Worm (Caenorhabditis elegans): Measurements from ENCODE around the gene Y62H9A.4.

The Y62H9A.4 gene

DNA sequence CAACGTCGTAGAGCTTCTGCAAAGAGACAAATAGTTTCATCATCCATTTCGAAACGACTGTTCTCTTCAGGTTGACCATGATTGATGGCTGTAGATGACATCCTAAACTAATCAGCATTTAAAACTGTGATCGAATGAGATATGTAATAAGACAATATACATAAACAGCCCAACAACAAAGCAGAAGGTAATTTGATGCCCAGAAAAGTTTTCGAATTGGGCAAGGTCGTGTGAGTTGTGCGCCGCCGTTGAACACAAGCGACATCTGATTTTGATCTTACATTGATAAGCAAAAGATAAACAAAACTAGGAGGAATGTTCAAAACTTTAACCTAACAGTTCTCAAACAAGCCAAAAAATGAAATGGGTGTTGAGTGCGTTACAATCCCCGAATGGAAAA, 5.7 kb downstream of the Y62H9A.4 start, which contains the start of gene Y62H9A.7:
Y62H9A.7 (minus strand) TSS at position 101 of the 400 bp plus-strand sequence.
- TF ChIP-seq klf-2 (GFP tag; conservative IDR thresholded peaks at IDR 0.05) (no peak), ref-1 (GFP tag; conservative IDR thresholded peaks at IDR 0.05) (no peak), tab-1 (GFP tag; IDR thresholded peaks at IDR 0.05) (no peak), cog-1 (tag; optimal IDR thresholded peaks at IDR 0.05) (no peak), flt-1 (GFP tag; IDR thresholded peaks at IDR 0.05) (no peak), ztf-29 (GFP tag; IDR thresholded peaks at IDR 0.05) (no peak), ztf-23 (GFP tag; IDR thresholded peaks at IDR 0.05) (no peak), med-1 (GFP tag; optimal IDR thresholded peaks at IDR 0.05; ENCODE audit: insufficient read depth) (no peak), T22C8.4 (GFP tag; IDR thresholded peaks at IDR 0.05) (no peak)

- TF ChIP-seq tab-1 (GFP tag; IDR thresholded peaks at IDR 0.05) (no peak), ref-1 (GFP tag; conservative IDR thresholded peaks at IDR 0.05) (no peak), cog-1 (tag; optimal IDR thresholded peaks at IDR 0.05) (no peak), klf-2 (GFP tag; conservative IDR thresholded peaks at IDR 0.05) (no peak), ztf-23 (GFP tag; IDR thresholded peaks at IDR 0.05) (no peak), T22C8.4 (GFP tag; IDR thresholded peaks at IDR 0.05) (no peak), flt-1 (GFP tag; IDR thresholded peaks at IDR 0.05) (no peak), med-1 (GFP tag; optimal IDR thresholded peaks at IDR 0.05; ENCODE audit: insufficient read depth) (no peak), ztf-29 (GFP tag; IDR thresholded peaks at IDR 0.05) (no peak)
These were observed 12.4 kb downstream of the Y62H9A.4 start, which contains the start of gene Y62H9A.8 for ce11 chrX:11892328-11892727. Gene Y62H9A.8 (minus strand): TSS chrX:11892428.

DNA sequence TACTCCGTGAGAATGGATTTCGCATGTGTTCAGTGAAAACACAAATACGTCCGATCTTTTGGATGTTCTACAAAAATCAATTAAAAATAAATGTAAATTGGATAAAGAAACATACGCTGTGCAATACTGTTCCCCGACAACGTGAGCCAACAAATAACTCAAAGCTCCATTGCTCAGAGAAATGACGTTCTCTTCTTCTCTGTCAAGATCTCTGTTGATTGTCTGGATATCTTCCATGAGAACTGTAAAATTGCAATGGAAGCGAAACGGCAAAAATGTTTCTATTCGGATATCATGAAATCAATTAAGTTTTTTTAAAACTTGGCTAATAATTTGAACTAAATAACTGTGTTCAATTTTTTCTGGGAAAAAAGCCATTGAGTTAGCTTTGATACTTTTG, 16.8 kb downstream of the Y62H9A.4 start:
- no peak for TF ChIP-seq T22C8.4 (GFP tag; IDR thresholded peaks at IDR 0.05)
- TF ChIP-seq med-1 (GFP tag; optimal IDR thresholded peaks at IDR 0.05; ENCODE audit: insufficient read depth) = no peak
- TF ChIP-seq ztf-29 (GFP tag; IDR thresholded peaks at IDR 0.05) = no peak
- no peak for TF ChIP-seq cog-1 (tag; optimal IDR thresholded peaks at IDR 0.05)
- no peak for TF ChIP-seq tab-1 (GFP tag; IDR thresholded peaks at IDR 0.05)
- TF ChIP-seq flt-1 (GFP tag; IDR thresholded peaks at IDR 0.05) = no peak
- no peak for TF ChIP-seq ref-1 (GFP tag; conservative IDR thresholded peaks at IDR 0.05)
- TF ChIP-seq ztf-23 (GFP tag; IDR thresholded peaks at IDR 0.05) = no peak

ce11 chrX:11898040-11898439, 18.1 kb downstream of the Y62H9A.4 start, which contains the start of gene Y62H9A.9:
Gene Y62H9A.9 (minus strand): TSS chrX:11898140.
- no peak for TF ChIP-seq ztf-29 (GFP tag; IDR thresholded peaks at IDR 0.05)
- no peak for TF ChIP-seq cog-1 (tag; optimal IDR thresholded peaks at IDR 0.05)
- TF ChIP-seq tab-1 (GFP tag; IDR thresholded peaks at IDR 0.05) = no peak
- no peak for TF ChIP-seq flt-1 (GFP tag; IDR thresholded peaks at IDR 0.05)
- no peak for TF ChIP-seq klf-2 (GFP tag; conservative IDR thresholded peaks at IDR 0.05)
- no peak for TF ChIP-seq med-1 (GFP tag; optimal IDR thresholded peaks at IDR 0.05; ENCODE audit: insufficient read depth)
- TF ChIP-seq T22C8.4 (GFP tag; IDR thresholded peaks at IDR 0.05) = no peak
- TF ChIP-seq ref-1 (GFP tag; conservative IDR thresholded peaks at IDR 0.05) = no peak
- TF ChIP-seq ztf-23 (GFP tag; IDR thresholded peaks at IDR 0.05) = no peak

DNA sequence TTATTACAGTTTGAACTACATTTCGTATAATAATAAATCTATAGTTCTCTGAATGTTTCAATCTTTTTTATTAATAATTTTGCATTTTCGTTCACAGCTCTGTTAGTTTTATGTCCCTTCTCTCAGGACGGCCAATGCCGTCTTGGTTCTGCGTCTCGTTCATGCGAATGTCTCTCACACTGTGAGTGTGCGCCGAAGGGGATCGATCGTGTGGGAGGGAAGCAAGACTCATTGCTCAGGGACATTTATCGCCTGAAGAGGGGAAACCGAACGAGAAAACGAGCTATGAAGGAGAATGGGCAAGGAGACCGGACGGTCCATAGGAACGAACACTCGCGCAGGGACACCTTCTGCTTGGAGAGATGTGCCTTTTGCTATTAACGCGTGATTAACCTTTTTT, 19.1 kb downstream of the Y62H9A.4 start:
- TF ChIP-seq tab-1 (GFP tag; IDR thresholded peaks at IDR 0.05) = no peak
- no peak; the same call in none of the 2 replicates for TF ChIP-seq T22C8.4 (GFP tag; IDR thresholded peaks at IDR 0.05)
- no peak for TF ChIP-seq ztf-29 (GFP tag; IDR thresholded peaks at IDR 0.05)

- TF ChIP-seq ztf-29 (GFP tag; IDR thresholded peaks at IDR 0.05) = no peak
- TF ChIP-seq med-1 (GFP tag; optimal IDR thresholded peaks at IDR 0.05; ENCODE audit: insufficient read depth) = no peak
- no peak for TF ChIP-seq flt-1 (GFP tag; IDR thresholded peaks at IDR 0.05)
- no peak for TF ChIP-seq cog-1 (tag; optimal IDR thresholded peaks at IDR 0.05)
- TF ChIP-seq ztf-23 (GFP tag; IDR thresholded peaks at IDR 0.05) = no peak
- TF ChIP-seq ref-1 (GFP tag; conservative IDR thresholded peaks at IDR 0.05) = no peak
- TF ChIP-seq klf-2 (GFP tag; conservative IDR thresholded peaks at IDR 0.05) = no peak
- no peak for TF ChIP-seq tab-1 (GFP tag; IDR thresholded peaks at IDR 0.05)
- no peak for TF ChIP-seq T22C8.4 (GFP tag; IDR thresholded peaks at IDR 0.05)
These were observed 22.7 kb downstream of the Y62H9A.4 start, which contains the start of gene Y62H9A.10 for ce11 chrX:11902661-11903060. Gene Y62H9A.10 (minus strand): TSS chrX:11902761.

DNA sequence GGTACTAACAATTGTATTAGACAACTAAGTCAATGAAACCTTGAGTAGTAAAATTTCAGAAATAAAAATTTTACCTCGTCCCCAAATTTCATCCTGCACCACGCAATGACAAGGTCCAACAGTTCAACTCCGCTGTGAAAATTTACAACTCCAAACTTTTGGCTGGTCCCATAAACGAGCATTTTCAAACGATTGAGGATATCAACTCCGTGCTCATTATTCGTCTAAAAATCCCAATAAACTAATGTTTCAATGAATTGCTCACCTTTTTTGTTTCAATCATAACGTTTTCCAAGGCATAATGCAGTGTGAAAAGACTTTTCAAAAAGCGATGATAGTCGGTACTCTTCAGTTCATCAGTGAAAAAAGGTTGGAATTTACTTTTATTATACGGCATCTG, 26.7 kb downstream of the Y62H9A.4 start:
- TF ChIP-seq tab-1 (GFP tag; IDR thresholded peaks at IDR 0.05) = no peak
- TF ChIP-seq T22C8.4 (GFP tag; IDR thresholded peaks at IDR 0.05) = no peak
- TF ChIP-seq klf-2 (GFP tag; conservative IDR thresholded peaks at IDR 0.05) = no peak
- TF ChIP-seq ztf-23 (GFP tag; IDR thresholded peaks at IDR 0.05) = no peak
- TF ChIP-seq cog-1 (tag; optimal IDR thresholded peaks at IDR 0.05) = no peak
- TF ChIP-seq flt-1 (GFP tag; IDR thresholded peaks at IDR 0.05) = no peak
- TF ChIP-seq med-1 (GFP tag; optimal IDR thresholded peaks at IDR 0.05; ENCODE audit: insufficient read depth) = no peak
- no peak for TF ChIP-seq ztf-29 (GFP tag; IDR thresholded peaks at IDR 0.05)
- TF ChIP-seq ref-1 (GFP tag; conservative IDR thresholded peaks at IDR 0.05) = no peak

DNA sequence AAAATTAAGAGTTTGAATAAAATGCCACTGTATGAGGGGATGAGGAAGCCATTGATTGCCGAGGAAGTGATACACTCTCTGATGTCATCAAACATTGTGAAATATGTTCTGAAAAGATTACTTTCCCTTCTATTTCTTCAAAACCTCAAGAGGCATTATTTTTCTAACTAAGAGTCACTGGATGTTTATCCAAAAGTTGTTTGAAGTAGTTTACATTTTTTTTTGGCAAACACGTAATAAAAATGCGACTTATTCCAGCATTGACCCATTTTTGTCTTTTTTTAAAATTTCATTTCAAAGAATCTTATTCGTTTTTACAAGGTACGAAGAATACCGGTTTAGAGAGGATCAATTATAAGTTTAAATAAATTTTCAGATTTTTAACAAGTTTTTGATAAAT, 27.3 kb downstream of the Y62H9A.4 start, which contains the start of gene Y62H9A.11:
Y62H9A.11 (minus strand) TSS at position 101 of the 400 bp plus-strand sequence.
- TF ChIP-seq med-1 (GFP tag; optimal IDR thresholded peaks at IDR 0.05; ENCODE audit: insufficient read depth) = no peak
- no peak for TF ChIP-seq klf-2 (GFP tag; conservative IDR thresholded peaks at IDR 0.05)
- TF ChIP-seq cog-1 (tag; optimal IDR thresholded peaks at IDR 0.05) = no peak
- no peak for TF ChIP-seq flt-1 (GFP tag; IDR thresholded peaks at IDR 0.05)
- TF ChIP-seq tab-1 (GFP tag; IDR thresholded peaks at IDR 0.05) = no peak
- no peak for TF ChIP-seq ztf-29 (GFP tag; IDR thresholded peaks at IDR 0.05)

- TF ChIP-seq klf-2 (GFP tag; conservative IDR thresholded peaks at IDR 0.05) (no peak), ref-1 (GFP tag; conservative IDR thresholded peaks at IDR 0.05) (no peak), ztf-23 (GFP tag; IDR thresholded peaks at IDR 0.05) (no peak), flt-1 (GFP tag; IDR thresholded peaks at IDR 0.05) (no peak), tab-1 (GFP tag; IDR thresholded peaks at IDR 0.05) (no peak), med-1 (GFP tag; optimal IDR thresholded peaks at IDR 0.05; ENCODE audit: insufficient read depth) (no peak), ztf-29 (GFP tag; IDR thresholded peaks at IDR 0.05) (no peak), T22C8.4 (GFP tag; IDR thresholded peaks at IDR 0.05) (no peak), cog-1 (tag; optimal IDR thresholded peaks at IDR 0.05) (no peak)
These were observed 28.3 kb downstream of the Y62H9A.4 start for ce11 chrX:11908226-11908625.

DNA sequence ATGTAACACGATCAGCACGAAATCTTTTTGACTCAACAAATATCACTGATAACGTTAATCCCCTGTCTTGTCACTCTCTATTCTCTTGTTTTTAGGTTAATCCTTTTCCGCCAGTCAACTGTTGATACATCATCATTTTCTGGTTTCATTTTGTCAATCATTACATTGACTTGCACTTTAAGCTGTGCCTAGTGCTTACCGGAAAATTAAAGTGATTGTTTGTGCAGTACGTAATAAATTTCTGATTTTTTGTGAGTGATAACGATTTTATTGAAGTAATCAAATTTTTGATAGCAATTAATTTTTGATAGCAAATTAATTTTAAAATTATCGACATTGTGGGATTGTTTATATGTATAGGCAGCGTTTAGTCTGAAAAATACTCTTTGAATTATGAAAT, 29.2 kb downstream of the Y62H9A.4 start:
- no peak for TF ChIP-seq klf-2 (GFP tag; conservative IDR thresholded peaks at IDR 0.05)
- TF ChIP-seq ref-1 (GFP tag; conservative IDR thresholded peaks at IDR 0.05) = no peak
- no peak for TF ChIP-seq tab-1 (GFP tag; IDR thresholded peaks at IDR 0.05)
- TF ChIP-seq flt-1 (GFP tag; IDR thresholded peaks at IDR 0.05) = no peak
- no peak for TF ChIP-seq med-1 (GFP tag; optimal IDR thresholded peaks at IDR 0.05; ENCODE audit: insufficient read depth)
- TF ChIP-seq ztf-29 (GFP tag; IDR thresholded peaks at IDR 0.05) = no peak
- no peak for TF ChIP-seq cog-1 (tag; optimal IDR thresholded peaks at IDR 0.05)
- TF ChIP-seq T22C8.4 (GFP tag; IDR thresholded peaks at IDR 0.05) = no peak
- TF ChIP-seq ztf-23 (GFP tag; IDR thresholded peaks at IDR 0.05) = no peak
